Fruit fly (Drosophila melanogaster) whole organism, prepupa: ENCODE results near the gene Pak.

Experiments
- CG10631 ChIP-seq: fragments of 200-800 bp; sonication (Bioruptor generic); optimal IDR thresholded peaks from 2 replicates; lab custom pipeline; 2016; ENCODE audit warnings: missing biosample characterization, missing genetic modification characterization
- CG10669 ChIP-seq: fragments of 200-800 bp; sonication (Bioruptor generic); optimal IDR thresholded peaks from 3 replicates; lab custom pipeline; 2018; ENCODE audit warnings: missing biosample characterization, mild to moderate bottlenecking, missing genetic modification characterization, moderate library complexity
- CG11294 ChIP-seq: fragments of 200-800 bp; sonication (Bioruptor generic); IDR thresholded peaks from 2 replicates; pipeline ENCODE4 v1.3.6; 2022; ENCODE audit warnings: missing biosample characterization, missing genetic modification characterization
- CG11762 ChIP-seq: fragments of 200-800 bp; sonication (Bioruptor generic); optimal IDR thresholded peaks from 3 replicates; lab custom pipeline; 2016; ENCODE audit warnings: missing biosample characterization, missing genetic modification characterization; ENCODE audit not compliant: insufficient read depth
- CG11902 ChIP-seq: fragments of 200-800 bp; sonication (Bioruptor generic); optimal IDR thresholded peaks from 3 replicates; lab custom pipeline; 2016; ENCODE audit warnings: missing biosample characterization, missing genetic modification characterization
- CG15336 ChIP-seq: fragments of 200-800 bp; sonication (Bioruptor generic); IDR thresholded peaks from 2 replicates; pipeline ENCODE4 v1.3.6; 2022; ENCODE audit warnings: missing biosample characterization, missing genetic modification characterization
- CG1621 ChIP-seq: fragments of 200-800 bp; sonication (Bioruptor generic); optimal IDR thresholded peaks from 3 replicates; lab custom pipeline; 2018; ENCODE audit warnings: missing biosample characterization, mild to moderate bottlenecking, missing genetic modification characterization
- CG16779 ChIP-seq: fragments of 200-800 bp; sonication (Bioruptor generic); optimal IDR thresholded peaks from 3 replicates; lab custom pipeline; 2017; ENCODE audit warnings: missing biosample characterization, mild to moderate bottlenecking, missing genetic modification characterization
- CG3032 ChIP-seq: fragments of 200-800 bp; optimal IDR thresholded peaks from 2 replicates; lab custom pipeline; 2019; ENCODE audit warnings: missing biosample characterization, mild to moderate bottlenecking, missing genetic modification characterization, moderate library complexity
- CG32006 ChIP-seq: fragments of 200-800 bp; sonication (Bioruptor generic); optimal IDR thresholded peaks from 3 replicates; lab custom pipeline; 2017; ENCODE audit warnings: missing biosample characterization, mild to moderate bottlenecking, missing genetic modification characterization
- CG34406 ChIP-seq: fragments of 200-800 bp; sonication (Bioruptor generic); optimal IDR thresholded peaks from 3 replicates; lab custom pipeline; 2016; ENCODE audit warnings: missing biosample characterization, missing genetic modification characterization
- CG3919 ChIP-seq: fragments of 200-800 bp; sonication (Bioruptor generic); optimal IDR thresholded peaks from 3 replicates; lab custom pipeline; 2016; ENCODE audit warnings: missing biosample characterization, missing genetic modification characterization
- CG6163 ChIP-seq: fragments of 200-800 bp; sonication (Bioruptor generic); IDR thresholded peaks from 3 replicates; pipeline ENCODE4 v1.3.6; 2022; ENCODE audit warnings: missing biosample characterization, missing genetic modification characterization
- CG6276 ChIP-seq: fragments of 200-800 bp; sonication (Bioruptor generic); optimal IDR thresholded peaks from 2 replicates; lab custom pipeline; 2017; ENCODE audit warnings: missing biosample characterization, mild to moderate bottlenecking, missing genetic modification characterization
- CG6808 ChIP-seq: fragments of 200-800 bp; sonication (Bioruptor generic); optimal IDR thresholded peaks from 3 replicates; lab custom pipeline; 2017; ENCODE audit warnings: missing biosample characterization, missing genetic modification characterization, mild to moderate bottlenecking, moderate library complexity, missing genetic modification reagents
- CG6854 ChIP-seq: fragments of 200-800 bp; sonication (Bioruptor generic); optimal IDR thresholded peaks from 2 replicates; lab custom pipeline; 2017; ENCODE audit warnings: missing biosample characterization, mild to moderate bottlenecking, missing genetic modification characterization
- CG7368 ChIP-seq: fragments of 200-800 bp; sonication (Bioruptor generic); optimal IDR thresholded peaks from 3 replicates; lab custom pipeline; 2016; ENCODE audit warnings: missing biosample characterization, missing genetic modification characterization
- CG8119 ChIP-seq: fragments of 200-800 bp; sonication (Bioruptor generic); IDR thresholded peaks from 3 replicates; pipeline ENCODE4 v1.3.6; 2022; ENCODE audit warnings: missing biosample characterization, missing genetic modification characterization
- CG8632 ChIP-seq: fragments of 200-800 bp; sonication (Bioruptor generic); optimal IDR thresholded peaks from 3 replicates; lab custom pipeline; 2016; ENCODE audit warnings: missing biosample characterization, missing genetic modification characterization
- CG9139 ChIP-seq: fragments of 200-800 bp; sonication (Bioruptor generic); optimal IDR thresholded peaks from 3 replicates; lab custom pipeline; 2017; ENCODE audit warnings: missing biosample characterization, mild to moderate bottlenecking, missing genetic modification characterization
- Eip75B ChIP-seq: fragments of 200-800 bp; sonication (Bioruptor generic); optimal IDR thresholded peaks from 3 replicates; lab custom pipeline; 2016; ENCODE audit warnings: missing biosample characterization, missing genetic modification characterization
- Eip78C ChIP-seq: fragments of 200-800 bp; sonication (Bioruptor generic); peaks from one replicate; lab custom pipeline; 2016; ENCODE audit warnings: missing biosample characterization, missing genetic modification characterization
- Eip93F ChIP-seq: fragments of 200-800 bp; sonication (Bioruptor generic); optimal IDR thresholded peaks from 2 replicates; lab custom pipeline; 2016; ENCODE audit warnings: missing biosample characterization, mild to moderate bottlenecking, missing genetic modification characterization
- Ets21C ChIP-seq: fragments of 200-800 bp; sonication (Bioruptor generic); optimal IDR thresholded peaks from 3 replicates; lab custom pipeline; 2016; ENCODE audit warnings: missing biosample characterization, missing genetic modification characterization
- Ets96B ChIP-seq: fragments of 200-800 bp; optimal IDR thresholded peaks from 2 replicates; lab custom pipeline; 2019; ENCODE audit warnings: missing biosample characterization, mild to moderate bottlenecking, missing genetic modification characterization, moderate library complexity
- Lpt ChIP-seq: fragments of 200-800 bp; sonication (Bioruptor generic); optimal IDR thresholded peaks from 3 replicates; lab custom pipeline; 2016; ENCODE audit warnings: missing biosample characterization, missing genetic modification characterization
- Met ChIP-seq: fragments of 200-800 bp; sonication (Bioruptor generic); optimal IDR thresholded peaks from 3 replicates; lab custom pipeline; 2016; ENCODE audit warnings: missing biosample characterization, missing genetic modification characterization
- OdsH ChIP-seq: fragments of 200-800 bp; sonication (Bioruptor generic); optimal IDR thresholded peaks from 3 replicates; lab custom pipeline; 2016; ENCODE audit warnings: missing biosample characterization, missing genetic modification characterization
- Sox15 ChIP-seq: fragments of 200-800 bp; sonication (Bioruptor generic); optimal IDR thresholded peaks from 3 replicates; lab custom pipeline; 2016; ENCODE audit warnings: missing biosample characterization, missing genetic modification characterization
- achi ChIP-seq: fragments of 200-800 bp; sonication (Bioruptor generic); optimal IDR thresholded peaks from 3 replicates; lab custom pipeline; 2016; ENCODE audit warnings: missing biosample characterization, missing genetic modification characterization
- acj6 ChIP-seq: fragments of 200-800 bp; sonication (Bioruptor generic); optimal IDR thresholded peaks from 3 replicates; lab custom pipeline; 2016; ENCODE audit warnings: missing biosample characterization, missing genetic modification characterization
- cyc ChIP-seq: fragments of 200-800 bp; sonication (Bioruptor generic); optimal IDR thresholded peaks from 3 replicates; lab custom pipeline; 2016; ENCODE audit warnings: missing biosample characterization, missing genetic modification characterization
- dac ChIP-seq: fragments of 200-800 bp; sonication (Bioruptor generic); optimal IDR thresholded peaks from 2 replicates; lab custom pipeline; 2017; ENCODE audit warnings: missing biosample characterization, mild to moderate bottlenecking, missing genetic modification characterization
- dsx ChIP-seq: fragments of 200-800 bp; optimal IDR thresholded peaks from 3 replicates; lab custom pipeline; 2019; ENCODE audit warnings: missing biosample characterization, mild to moderate bottlenecking, missing genetic modification characterization, moderate library complexity; ENCODE audit not compliant: poor library complexity, severe bottlenecking
- eg ChIP-seq: fragments of 200-800 bp; sonication (Bioruptor generic); IDR thresholded peaks from 3 replicates; pipeline ENCODE4 v1.3.6; 2022; ENCODE audit warnings: missing biosample characterization, missing genetic modification characterization
- fd59A ChIP-seq: fragments of 200-800 bp; sonication (Bioruptor generic); optimal IDR thresholded peaks from 2 replicates; lab custom pipeline; 2017; ENCODE audit warnings: missing biosample characterization, mild to moderate bottlenecking, missing genetic modification characterization, missing genetic modification reagents
- fkh ChIP-seq: fragments of 200-800 bp; sonication (Bioruptor generic); optimal IDR thresholded peaks from 3 replicates; lab custom pipeline; 2017; ENCODE audit warnings: missing biosample characterization, mild to moderate bottlenecking, missing genetic modification characterization, moderate library complexity
- lz ChIP-seq: fragments of 200-800 bp; sonication (Bioruptor generic); optimal IDR thresholded peaks from 3 replicates; lab custom pipeline; 2016; ENCODE audit warnings: missing biosample characterization, missing genetic modification characterization
- net ChIP-seq: fragments of 200-800 bp; sonication (Bioruptor generic); optimal IDR thresholded peaks from 3 replicates; lab custom pipeline; 2016; ENCODE audit warnings: missing biosample characterization, missing genetic modification characterization
- spab ChIP-seq: fragments of 200-800 bp; sonication (Bioruptor generic); optimal IDR thresholded peaks from 2 replicates; lab custom pipeline; 2017; ENCODE audit warnings: missing biosample characterization, mild to moderate bottlenecking, missing genetic modification characterization, missing genetic modification reagents
- ss ChIP-seq, 2 experiments: fragments of 200-800 bp; sonication (Bioruptor generic); optimal IDR thresholded peaks; 2 replicates in 1 of 2; 3 replicates in 1 of 2; lab custom pipeline; 2017 to 2018; ENCODE audit warnings: mild to moderate bottlenecking in 2 of 2, missing biosample characterization in 2 of 2, missing genetic modification characterization in 2 of 2, moderate library complexity in 1 of 2
- svp ChIP-seq: fragments of 200-800 bp; sonication (Bioruptor generic); peaks from one replicate; lab custom pipeline; 2016; ENCODE audit warnings: missing biosample characterization, missing genetic modification characterization
- topi ChIP-seq: fragments of 200-800 bp; sonication (Bioruptor generic); optimal IDR thresholded peaks from 3 replicates; lab custom pipeline; 2016; ENCODE audit warnings: missing biosample characterization, missing genetic modification characterization
- vri ChIP-seq: fragments of 200-800 bp; sonication (Bioruptor generic); optimal IDR thresholded peaks from 3 replicates; lab custom pipeline; 2016; ENCODE audit warnings: missing biosample characterization, mild to moderate bottlenecking, missing genetic modification characterization

Gene Pak

DNA sequence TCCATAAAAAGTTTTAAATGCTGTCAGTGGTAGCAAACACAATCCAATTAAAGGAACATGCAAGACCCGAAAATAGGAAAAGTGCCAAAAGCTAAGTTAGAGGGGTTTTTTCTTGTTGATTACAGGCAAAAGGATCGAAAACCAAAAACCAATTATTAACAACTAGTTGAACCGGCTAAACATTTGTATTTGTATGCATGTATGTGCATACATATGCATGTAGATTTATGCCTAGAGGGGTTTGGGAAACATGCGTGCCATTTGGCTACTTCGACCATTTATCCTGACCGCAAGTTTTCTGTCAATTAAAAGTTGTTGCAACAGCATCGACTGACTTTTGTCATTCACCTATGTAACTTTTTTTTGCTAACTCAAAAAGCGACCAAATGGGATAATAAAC, 57.8 kb downstream of the Pak start:
- TF ChIP-seq Sox15 (GFP tag; lab: Kevin White, UChicago) (no peak), CG32006 (GFP tag; lab: Kevin White, UChicago) (no peak), Met (no peak)

dm6 chr3R:6409153-6409571, 58.5 kb downstream of the Pak start:
- peak; percentile 45 for TF ChIP-seq CG16779 (tag; lab: Kevin White, UChicago)
- TF ChIP-seq ss (GFP tag; optimal IDR thresholded peaks at IDR 0.05; lab: Kevin White, UChicago), result peak; percentile 76 to 80
- TF ChIP-seq fkh (GFP tag; lab: Kevin White, UChicago), result peak; percentile 65
- TF ChIP-seq Eip78C (GFP tag; lab: Kevin White, UChicago), result peak; percentile 41
- TF ChIP-seq CG6163, result peak; percentile 87
- TF ChIP-seq CG8632, result peak; percentile 13
- no peak for TF ChIP-seq Ets21C (GFP tag; lab: Kevin White, UChicago)
- TF ChIP-seq CG9139 (GFP tag; lab: Kevin White, UChicago), result peak; percentile 69
- TF ChIP-seq OdsH, result no peak
- peak; percentile 57 for TF ChIP-seq CG6276 (GFP tag; lab: Kevin White, UChicago)
- TF ChIP-seq Eip93F, result no peak
- peak; percentile 50 for TF ChIP-seq CG3919 (GFP tag; lab: Kevin White, UChicago)
- TF ChIP-seq CG1621 (tag; lab: Kevin White, UChicago), result peak; percentile 53
- peak; percentile 19 for TF ChIP-seq Ets96B (tag; lab: Kevin White, UChicago)
- peak; percentile 62 for TF ChIP-seq CG6808 (GFP tag; lab: Kevin White, UChicago)
- peak; percentile 56; the same call in 2 of the 3 replicates for TF ChIP-seq CG8119
- no peak for TF ChIP-seq fd59A (GFP tag; lab: Kevin White, UChicago)
- no peak for TF ChIP-seq acj6
- peak; percentile 22 for TF ChIP-seq CG34406 (GFP tag; lab: Kevin White, UChicago)
- no peak for TF ChIP-seq CG11294
- TF ChIP-seq spab, result peak; percentile 42
- TF ChIP-seq Eip75B (GFP tag; lab: Kevin White, UChicago), result peak; percentile 44
- TF ChIP-seq CG7368, result peak; percentile 12
- peak; percentile 10 for TF ChIP-seq CG11762 (GFP tag; lab: Kevin White, UChicago)
- TF ChIP-seq CG6854, result peak; percentile 68
- TF ChIP-seq Lpt (GFP tag; lab: Kevin White, UChicago), result peak; percentile 50
- no peak for TF ChIP-seq net (GFP tag; lab: Kevin White, UChicago)
- peak; percentile 54; the same call in 2 of the 3 replicates for TF ChIP-seq eg
- peak; percentile 87 for TF ChIP-seq svp
- peak; percentile 25; the same call in 1 of the 2 replicates for TF ChIP-seq CG15336 (GFP tag; lab: Robert Waterston, UW)
- TF ChIP-seq vri (GFP tag; lab: Kevin White, UChicago), result peak; percentile 38
- peak; percentile 10 for TF ChIP-seq CG3032 (tag; lab: Kevin White, UChicago)
- TF ChIP-seq dsx (GFP tag; lab: Kevin White, UChicago), result peak; percentile 93

dm6 chr3R:6410412-6411225, 59.9 kb downstream of the Pak start:
- peak; percentile 68 for TF ChIP-seq spab
- peak; percentile 79 for TF ChIP-seq lz
- peak; percentile 83 for TF ChIP-seq fd59A (GFP tag; lab: Kevin White, UChicago)
- TF ChIP-seq CG8632, result peak; percentile 79
- TF ChIP-seq CG16779 (tag; lab: Kevin White, UChicago), result peak; percentile 75
- peak; percentile 83 for TF ChIP-seq CG10669 (GFP tag; lab: Kevin White, UChicago)
- peak; percentile 96 for TF ChIP-seq CG32006 (GFP tag; lab: Kevin White, UChicago)
- TF ChIP-seq CG15336 (GFP tag; lab: Robert Waterston, UW), result peak; percentile 82
- peak; percentile 82 for TF ChIP-seq CG6163
- peak; percentile 69 for TF ChIP-seq cyc (GFP tag; lab: Kevin White, UChicago)
- TF ChIP-seq CG8119, result peak; percentile 84
- TF ChIP-seq eg, result peak; percentile 61
- peak; percentile 82 for TF ChIP-seq achi
- peak; percentile 74 for TF ChIP-seq Lpt (GFP tag; lab: Kevin White, UChicago)
- TF ChIP-seq CG1621 (tag; lab: Kevin White, UChicago), result peak; percentile 63
- peak; percentile 87 for TF ChIP-seq CG10631 (GFP tag; lab: Kevin White, UChicago)
- TF ChIP-seq vri (GFP tag; lab: Kevin White, UChicago), result peak; percentile 23
- TF ChIP-seq CG7368, result peak; percentile 67
- TF ChIP-seq CG3919 (GFP tag; lab: Kevin White, UChicago), result peak; percentile 81
- TF ChIP-seq svp, result peak; percentile 85
- peak; percentile 76 for TF ChIP-seq dac
- TF ChIP-seq CG11762 (GFP tag; lab: Kevin White, UChicago), result peak; percentile 71
- peak; percentile 75 for TF ChIP-seq topi
- peak; percentile 73 for TF ChIP-seq Sox15 (GFP tag; lab: Kevin White, UChicago)
- peak; percentile 86 for TF ChIP-seq acj6
- TF ChIP-seq CG11902 (GFP tag; lab: Kevin White, UChicago), result peak; percentile 60
